Worm (Caenorhabditis elegans): Measurements from ENCODE around the gene F49F1.5.

ce11 chrIV:4078901-4079300 is 41.3 kb downstream of the F49F1.5 start, which contains the start of gene C35B1.8:
- TF ChIP-seq ama-1 (optimal IDR thresholded peaks at IDR 0.05): no peak
- TF ChIP-seq ceh-30 (tag; optimal IDR thresholded peaks at IDR 0.05): no peak
- TF ChIP-seq syd-9 (tag; optimal IDR thresholded peaks at IDR 0.05): no peak
- no peak for TF ChIP-seq elt-2 (tag; optimal IDR thresholded peaks at IDR 0.05)
- no peak for TF ChIP-seq fkh-10 (GFP tag; optimal IDR thresholded peaks at IDR 0.05)
- no peak for TF ChIP-seq ceh-48 (tag; optimal IDR thresholded peaks at IDR 0.05)
